Worm (Caenorhabditis elegans) whole organism, L2 larva: ENCODE data around the gene srlf-32.
A peak's percentile ranks its signal among the peaks of the same experiment; 100 is the strongest.

Experiments
- C34F6.9 ChIP-seq: fragments of 150-350 bp; optimal IDR thresholded peaks from 2 replicates; lab custom pipeline; 2014; ENCODE audit warnings: missing biosample characterization, missing genetic modification characterization
- F13H6.1 ChIP-seq: sonication (generic microtip); optimal IDR thresholded peaks from 2 replicates; lab custom pipeline; 2016; ENCODE audit warnings: missing genetic modification characterization, missing compliant biosample characterization
- R02D3.7 ChIP-seq: fragments of 150-350 bp; optimal IDR thresholded peaks from 2 replicates; lab custom pipeline; 2014; ENCODE audit warnings: missing biosample characterization, missing genetic modification characterization
- Y55F3AM.14 ChIP-seq: fragments of 200-800 bp; sonication (Bioruptor generic); optimal IDR thresholded peaks from 2 replicates; lab custom pipeline; 2018; ENCODE audit warnings: mild to moderate bottlenecking, missing genetic modification characterization, missing compliant biosample characterization
- ZK546.5 ChIP-seq: sonication (generic microtip); optimal IDR thresholded peaks from 2 replicates; lab custom pipeline; 2017; ENCODE audit warnings: missing biosample characterization, missing genetic modification characterization
- alr-1 ChIP-seq: fragments of 150-350 bp; optimal IDR thresholded peaks from 2 replicates; lab custom pipeline; 2014; ENCODE audit warnings: missing biosample characterization, missing genetic modification characterization
- aly-2 ChIP-seq: fragments of 150-350 bp; optimal IDR thresholded peaks from 2 replicates; lab custom pipeline; 2014; ENCODE audit warnings: missing biosample characterization, missing genetic modification characterization
- ama-1 ChIP-seq: fragments of 150-350 bp; optimal IDR thresholded peaks from 2 replicates; lab custom pipeline; 2018; ENCODE audit warnings: inconsistent platforms
- blmp-1 ChIP-seq: sonication (generic microtip); optimal IDR thresholded peaks from 2 replicates; lab custom pipeline; 2017; ENCODE audit warnings: missing genetic modification characterization, mild to moderate bottlenecking, missing compliant biosample characterization, antibody characterized with exemption, moderate library complexity; ENCODE audit not compliant: insufficient read depth
- ceh-16 ChIP-seq: fragments of 150-350 bp; optimal IDR thresholded peaks from 2 replicates; lab custom pipeline; 2014; ENCODE audit warnings: missing biosample characterization, missing genetic modification characterization
- ceh-82 ChIP-seq: fragments of 150-350 bp; optimal IDR thresholded peaks from 2 replicates; lab custom pipeline; 2014; ENCODE audit warnings: missing biosample characterization, missing genetic modification characterization
- crh-2 ChIP-seq: sonication (generic microtip); optimal IDR thresholded peaks from 2 replicates; lab custom pipeline; 2017; ENCODE audit warnings: missing biosample characterization, missing genetic modification characterization
- dmd-4 ChIP-seq: sonication (generic microtip); optimal IDR thresholded peaks from 2 replicates; lab custom pipeline; 2017; ENCODE audit warnings: missing biosample characterization, missing genetic modification characterization
- egl-27 ChIP-seq: sonication (generic microtip); optimal IDR thresholded peaks from 3 replicates; lab custom pipeline; 2017; ENCODE audit warnings: missing biosample characterization, missing genetic modification reagents, missing genetic modification characterization
- elt-1 ChIP-seq: fragments of 150-350 bp; optimal IDR thresholded peaks from 2 replicates; lab custom pipeline; 2014; ENCODE audit warnings: missing biosample characterization, missing genetic modification characterization
- elt-3 ChIP-seq: sonication (generic microtip); optimal IDR thresholded peaks from 2 replicates; lab custom pipeline; 2017; ENCODE audit warnings: missing biosample characterization, missing genetic modification characterization
- fos-1 ChIP-seq: fragments of 150-350 bp; optimal IDR thresholded peaks from 2 replicates; lab custom pipeline; 2014; ENCODE audit warnings: missing biosample characterization, missing genetic modification characterization
- gmeb-1 ChIP-seq: fragments of 150-350 bp; optimal IDR thresholded peaks from 2 replicates; lab custom pipeline; 2014; ENCODE audit warnings: missing biosample characterization, missing genetic modification characterization
- lin-11 ChIP-seq: fragments of 150-350 bp; sonication (generic microtip); optimal IDR thresholded peaks from 2 replicates; lab custom pipeline; 2014; ENCODE audit warnings: missing biosample characterization, missing genetic modification characterization, inconsistent platforms, mixed read lengths
- lin-13 ChIP-seq: fragments of 150-350 bp; optimal IDR thresholded peaks from 2 replicates; lab custom pipeline; 2014; ENCODE audit warnings: missing biosample characterization, missing genetic modification reagents, missing genetic modification characterization
- lin-39 ChIP-seq: fragments of 150-350 bp; optimal IDR thresholded peaks from 2 replicates; lab custom pipeline; 2014; ENCODE audit warnings: missing biosample characterization, missing genetic modification reagents, missing genetic modification characterization
- mab-5 ChIP-seq: fragments of 150-350 bp; optimal IDR thresholded peaks from 2 replicates; lab custom pipeline; 2014; ENCODE audit warnings: missing biosample characterization, missing genetic modification characterization
- mbf-1 ChIP-seq: sonication (generic microtip); optimal IDR thresholded peaks from 2 replicates; lab custom pipeline; 2017; ENCODE audit warnings: missing biosample characterization, missing genetic modification characterization
- nhr-10 ChIP-seq: sonication (generic microtip); optimal IDR thresholded peaks from 2 replicates; lab custom pipeline; 2017; ENCODE audit warnings: missing biosample characterization, missing genetic modification characterization
- nhr-11 ChIP-seq: fragments of 150-350 bp; optimal IDR thresholded peaks from 2 replicates; lab custom pipeline; 2014; ENCODE audit warnings: missing biosample characterization, missing genetic modification characterization
- nhr-12 ChIP-seq: fragments of 150-350 bp; optimal IDR thresholded peaks from 2 replicates; lab custom pipeline; 2014; ENCODE audit warnings: missing biosample characterization, missing genetic modification characterization
- nhr-129 ChIP-seq: fragments of 150-350 bp; optimal IDR thresholded peaks from 2 replicates; lab custom pipeline; 2014; ENCODE audit warnings: missing biosample characterization, missing genetic modification characterization
- nhr-21 ChIP-seq: fragments of 150-350 bp; optimal IDR thresholded peaks from 2 replicates; lab custom pipeline; 2014; ENCODE audit warnings: missing biosample characterization, missing genetic modification characterization
- nhr-23 ChIP-seq: fragments of 150-350 bp; optimal IDR thresholded peaks from 2 replicates; lab custom pipeline; 2014; ENCODE audit warnings: missing biosample characterization, missing genetic modification reagents, missing genetic modification characterization
- nhr-237 ChIP-seq: fragments of 150-350 bp; optimal IDR thresholded peaks from 2 replicates; lab custom pipeline; 2014; ENCODE audit warnings: missing biosample characterization, missing genetic modification characterization
- nhr-25 ChIP-seq: fragments of 150-350 bp; sonication (generic microtip); optimal IDR thresholded peaks from 3 replicates; lab custom pipeline; 2014; ENCODE audit warnings: missing biosample characterization, missing genetic modification characterization
- nhr-6 ChIP-seq: fragments of 150-350 bp; optimal IDR thresholded peaks from 2 replicates; lab custom pipeline; 2014; ENCODE audit warnings: missing biosample characterization, missing genetic modification characterization
- nhr-77 ChIP-seq: fragments of 150-350 bp; optimal IDR thresholded peaks from 2 replicates; lab custom pipeline; 2014; ENCODE audit warnings: missing biosample characterization, missing genetic modification characterization
- sem-4 ChIP-seq: fragments of 150-350 bp; optimal IDR thresholded peaks from 2 replicates; lab custom pipeline; 2014; ENCODE audit warnings: missing biosample characterization, missing genetic modification reagents, missing genetic modification characterization
- skn-1 ChIP-seq: sonication (generic microtip); optimal IDR thresholded peaks from 2 replicates; lab custom pipeline; 2017; ENCODE audit warnings: missing biosample characterization, missing genetic modification characterization
- sma-3 ChIP-seq: sonication (generic microtip); optimal IDR thresholded peaks from 2 replicates; lab custom pipeline; 2016; ENCODE audit warnings: missing genetic modification reagents, missing genetic modification characterization, missing compliant biosample characterization
- sma-9 ChIP-seq, 2 experiments: fragments of 150-350 bp in 1 of 2; sonication (generic microtip) in 1 of 2; optimal IDR thresholded peaks; 2 replicates each; lab custom pipeline; 2014 to 2016; ENCODE audit warnings: missing genetic modification characterization in 2 of 2, mild to moderate bottlenecking in 1 of 2, missing biosample characterization in 1 of 2, missing compliant biosample characterization in 1 of 2, missing genetic modification reagents in 1 of 2, moderate library complexity in 1 of 2
- snpc-4 ChIP-seq: fragments of 150-350 bp; optimal IDR thresholded peaks from 2 replicates; lab custom pipeline; 2014; ENCODE audit warnings: missing biosample characterization, missing genetic modification characterization
- unc-39 ChIP-seq: fragments of 150-350 bp; optimal IDR thresholded peaks from 2 replicates; lab custom pipeline; 2014; ENCODE audit warnings: missing biosample characterization, missing genetic modification characterization
- unc-55 ChIP-seq: fragments of 150-350 bp; sonication (generic microtip); optimal IDR thresholded peaks from 3 replicates; lab custom pipeline; 2014; ENCODE audit warnings: missing biosample characterization, missing genetic modification reagents, missing genetic modification characterization
- zag-1 ChIP-seq: fragments of 150-350 bp; optimal IDR thresholded peaks from 2 replicates; lab custom pipeline; 2014; ENCODE audit warnings: missing biosample characterization, missing genetic modification characterization
- ztf-1 ChIP-seq: fragments of 200-800 bp; sonication (Bioruptor generic); conservative IDR thresholded peaks from 2 replicates; pipeline ENCODE4 v1.3.6; 2022; ENCODE audit warnings: missing genetic modification characterization, missing compliant biosample characterization
- ztf-11 ChIP-seq: sonication (generic microtip); optimal IDR thresholded peaks from 2 replicates; lab custom pipeline; 2017; ENCODE audit warnings: missing biosample characterization, missing genetic modification characterization
- ztf-4 ChIP-seq: fragments of 150-350 bp; optimal IDR thresholded peaks from 2 replicates; lab custom pipeline; 2014; ENCODE audit warnings: missing biosample characterization, missing genetic modification characterization

Gene srlf-32

ce11 chrIV:11922011-11922410 is 3.8 kb upstream of the srlf-32 start, which contains the start of gene ZK822.1:
ZK822.1 (minus strand) TSS chrIV:11922131.
- TF ChIP-seq ztf-4 (tag; lab: Kevin White, UChicago) = no peak
- no peak for TF ChIP-seq nhr-6 (tag; lab: Kevin White, UChicago)
- no peak for TF ChIP-seq nhr-10 (tag; lab: Kevin White, UChicago)
- no peak for TF ChIP-seq crh-2 (tag; lab: Kevin White, UChicago)
- no peak for TF ChIP-seq unc-39 (tag; lab: Kevin White, UChicago)

ce11 chrIV:11923074-11923473 is 2.8 kb upstream of the srlf-32 start, which contains the start of gene srlf-31:
srlf-31 (minus strand) TSS chrIV:11923174.
- TF ChIP-seq snpc-4 (tag; lab: Kevin White, UChicago) (no peak), ceh-16 (tag; lab: Kevin White, UChicago) (no peak), nhr-237 (tag; lab: Kevin White, UChicago) (no peak), Y55F3AM.14 (no peak), lin-39 (no peak), crh-2 (tag; lab: Kevin White, UChicago) (no peak), ztf-1 (GFP tag; lab: Robert Waterston, UW) (no peak), ztf-11 (tag; lab: Kevin White, UChicago) (no peak), sem-4 (tag; lab: Kevin White, UChicago) (no peak)

ce11 chrIV:11924092-11924491 is 1.7 kb upstream of the srlf-32 start:
- TF ChIP-seq nhr-11 (no peak), F13H6.1 (no peak), ztf-1 (GFP tag; lab: Robert Waterston, UW) (no peak), unc-55 (GFP tag; lab: Kevin White, UChicago) (no peak), skn-1 (tag; lab: Kevin White, UChicago) (no peak), sem-4 (tag; lab: Kevin White, UChicago) (no peak), R02D3.7 (tag; lab: Kevin White, UChicago) (no peak), dmd-4 (tag; lab: Kevin White, UChicago) (no peak), zag-1 (tag; lab: Kevin White, UChicago) (no peak), nhr-10 (tag; lab: Kevin White, UChicago) (no peak), sma-9 (GFP tag; optimal IDR thresholded peaks at IDR 0.05; lab: Kevin White, UChicago) (no peak), sma-9 (tag; optimal IDR thresholded peaks at IDR 0.05; lab: Kevin White, UChicago) (no peak)

- TF ChIP-seq R02D3.7 (tag; lab: Kevin White, UChicago) = no peak
- TF ChIP-seq nhr-21 (tag; lab: Kevin White, UChicago) = peak; percentile 26
- TF ChIP-seq sem-4 (tag; lab: Kevin White, UChicago) = peak; percentile 29
- no peak for TF ChIP-seq elt-1 (tag; lab: Kevin White, UChicago)
- no peak for TF ChIP-seq nhr-6 (tag; lab: Kevin White, UChicago)
- TF ChIP-seq aly-2 (tag; lab: Kevin White, UChicago) = no peak
- no peak for TF ChIP-seq egl-27 (tag; lab: Kevin White, UChicago)
- TF ChIP-seq C34F6.9 (tag; lab: Kevin White, UChicago) = peak; percentile 34
- no peak for TF ChIP-seq mbf-1 (tag; lab: Kevin White, UChicago)
- TF ChIP-seq nhr-77 (tag; lab: Kevin White, UChicago) = no peak
- TF ChIP-seq lin-11 (tag; lab: Kevin White, UChicago) = peak; percentile 33
- peak; percentile 0 for TF ChIP-seq ceh-16 (tag; lab: Kevin White, UChicago)
- TF ChIP-seq nhr-25 (tag; lab: Kevin White, UChicago) = peak; percentile 17
- TF ChIP-seq lin-13 (GFP tag; lab: Kevin White, UChicago) = no peak
- TF ChIP-seq nhr-11 = no peak
- TF ChIP-seq nhr-237 (tag; lab: Kevin White, UChicago) = no peak
- TF ChIP-seq gmeb-1 (tag; lab: Kevin White, UChicago) = peak; percentile 42
- peak; percentile 40 for TF ChIP-seq fos-1 (tag; lab: Kevin White, UChicago)
- no peak for TF ChIP-seq ztf-1 (GFP tag; lab: Robert Waterston, UW)
- TF ChIP-seq ama-1 (lab: Kevin White, UChicago) = no peak
- no peak for TF ChIP-seq nhr-12 (tag; lab: Kevin White, UChicago)
- TF ChIP-seq ztf-4 (tag; lab: Kevin White, UChicago) = no peak
- peak; percentile 49 for TF ChIP-seq nhr-129
- TF ChIP-seq lin-39 = no peak
- no peak for TF ChIP-seq unc-39 (tag; lab: Kevin White, UChicago)
- no peak for TF ChIP-seq nhr-10 (tag; lab: Kevin White, UChicago)
- no peak for TF ChIP-seq blmp-1 (tag; lab: Kevin White, UChicago)
- TF ChIP-seq Y55F3AM.14 = no peak
- TF ChIP-seq ceh-82 (tag; lab: Kevin White, UChicago) = no peak
- TF ChIP-seq dmd-4 (tag; lab: Kevin White, UChicago) = no peak
- no peak for TF ChIP-seq alr-1 (tag; lab: Kevin White, UChicago)
- no peak for TF ChIP-seq snpc-4 (tag; lab: Kevin White, UChicago)
- TF ChIP-seq zag-1 (tag; lab: Kevin White, UChicago) = no peak
- peak; percentile 56 for TF ChIP-seq sma-9 (GFP tag; optimal IDR thresholded peaks at IDR 0.05; lab: Kevin White, UChicago)
- TF ChIP-seq sma-9 (tag; optimal IDR thresholded peaks at IDR 0.05; lab: Kevin White, UChicago) = no peak
- peak; percentile 9 for TF ChIP-seq crh-2 (tag; lab: Kevin White, UChicago)
- no peak for TF ChIP-seq ZK546.5 (tag; lab: Kevin White, UChicago)
- TF ChIP-seq elt-3 (tag; lab: Kevin White, UChicago) = no peak
- TF ChIP-seq skn-1 (tag; lab: Kevin White, UChicago) = no peak
- no peak for TF ChIP-seq nhr-23 (tag; lab: Kevin White, UChicago)
- no peak for TF ChIP-seq mab-5 (tag; lab: Kevin White, UChicago)
- no peak for TF ChIP-seq unc-55 (GFP tag; lab: Kevin White, UChicago)
- TF ChIP-seq ztf-11 (tag; lab: Kevin White, UChicago) = no peak
- TF ChIP-seq sma-3 (GFP tag; lab: Kevin White, UChicago) = peak; percentile 77
These were observed 2.6 kb downstream of the srlf-32 start for ce11 chrIV:11928388-11928787.
